Worm (Caenorhabditis elegans) whole organism, early embryonic: ENCODE data around the gene fbxl-3.

Source experiments
- B0310.2 ChIP-seq: sonication (generic microtip); optimal IDR thresholded peaks from 2 replicates; lab custom pipeline; 2016; ENCODE audit warnings: mild to moderate bottlenecking, missing genetic modification characterization, missing compliant biosample characterization
- F13C5.2 ChIP-seq: sonication (generic microtip); optimal IDR thresholded peaks from 2 replicates; lab custom pipeline; 2017; ENCODE audit warnings: mild to moderate bottlenecking, missing genetic modification characterization, inconsistent platforms, missing compliant biosample characterization
- aly-1 ChIP-seq: sonication (generic microtip); optimal IDR thresholded peaks from 2 replicates; lab custom pipeline; 2016; ENCODE audit warnings: missing genetic modification characterization, missing compliant biosample characterization
- ama-1 ChIP-seq: fragments of 150-350 bp; optimal IDR thresholded peaks from 2 replicates; lab custom pipeline; 2014
- ceh-13 ChIP-seq: fragments of 200-800 bp; sonication (Bioruptor generic); optimal IDR thresholded peaks from 2 replicates; lab custom pipeline; 2018; ENCODE audit warnings: mild to moderate bottlenecking, missing genetic modification characterization, missing compliant biosample characterization
- ceh-36 ChIP-seq: sonication (generic microtip); optimal IDR thresholded peaks from 2 replicates; lab custom pipeline; 2016; ENCODE audit warnings: missing genetic modification characterization, inconsistent platforms, missing compliant biosample characterization
- ets-7 ChIP-seq: sonication (generic microtip); optimal IDR thresholded peaks from 2 replicates; lab custom pipeline; 2016; ENCODE audit warnings: missing genotype, missing genetic modification characterization, missing compliant biosample characterization
- flt-1 ChIP-seq: fragments of 200-800 bp; sonication (Bioruptor generic); IDR thresholded peaks from 2 replicates; pipeline ENCODE4 v1.3.6; 2022; ENCODE audit warnings: missing genetic modification characterization, missing compliant biosample characterization
- hmbx-1 ChIP-seq: sonication (generic microtip); optimal IDR thresholded peaks from 2 replicates; lab custom pipeline; 2016; ENCODE audit warnings: mild to moderate bottlenecking, missing genetic modification characterization, missing compliant biosample characterization
- hmg-4 ChIP-seq: fragments of 200-800 bp; sonication (Bioruptor generic); optimal IDR thresholded peaks from 2 replicates; lab custom pipeline; 2018; ENCODE audit warnings: mild to moderate bottlenecking, missing genetic modification characterization, missing compliant biosample characterization
- hnd-1 ChIP-seq: sonication (generic microtip); optimal IDR thresholded peaks from 2 replicates; lab custom pipeline; 2016; ENCODE audit warnings: missing genetic modification characterization, missing compliant biosample characterization
- pes-1 ChIP-seq: fragments of 200-800 bp; sonication (Bioruptor generic); IDR thresholded peaks from 2 replicates; pipeline ENCODE4 v1.3.6; 2022; ENCODE audit warnings: missing genetic modification reagents, missing genetic modification characterization, missing compliant biosample characterization
- scrt-1 ChIP-seq: fragments of 200-800 bp; sonication (Bioruptor generic); IDR thresholded peaks from 2 replicates; pipeline ENCODE4 v1.3.6; 2022; ENCODE audit warnings: missing genetic modification characterization, missing compliant biosample characterization
- sea-1 ChIP-seq: fragments of 200-800 bp; sonication (Bioruptor generic); conservative IDR thresholded peaks from 2 replicates; pipeline ENCODE4 v1.3.6; 2022; ENCODE audit warnings: missing genetic modification characterization, missing compliant biosample characterization
- tbx-11 ChIP-seq: fragments of 200-800 bp; sonication (Bioruptor generic); IDR thresholded peaks from 2 replicates; pipeline ENCODE4 v1.3.6; 2022; ENCODE audit warnings: missing genetic modification characterization, missing compliant biosample characterization
- tbx-37 ChIP-seq: fragments of 200-800 bp; sonication (Bioruptor generic); conservative IDR thresholded peaks from 2 replicates; pipeline ENCODE4 v1.3.6; 2022; ENCODE audit warnings: missing genetic modification reagents, missing genetic modification characterization, missing compliant biosample characterization
- tra-4 ChIP-seq: sonication (generic microtip); optimal IDR thresholded peaks from 2 replicates; lab custom pipeline; 2017; ENCODE audit warnings: missing genetic modification characterization, missing compliant biosample characterization

Gene fbxl-3

ce11 chrII:5426470-5426869, 27.8 kb upstream of the fbxl-3 start:
- TF ChIP-seq ets-7 (tag; lab: Kevin White, UChicago), result no peak
- TF ChIP-seq pes-1 (GFP tag; lab: Robert Waterston, UW), result no peak
- no peak for TF ChIP-seq flt-1 (GFP tag; lab: Robert Waterston, UW)
- no peak for TF ChIP-seq ceh-36
- no peak for TF ChIP-seq hmg-4 (GFP tag; lab: Kevin White, UChicago)
- TF ChIP-seq hnd-1 (tag; lab: Kevin White, UChicago), result no peak
- no peak for TF ChIP-seq hmbx-1 (tag; lab: Kevin White, UChicago)
- TF ChIP-seq scrt-1 (GFP tag; lab: Robert Waterston, UW), result no peak
- TF ChIP-seq tra-4 (tag; lab: Kevin White, UChicago), result no peak
- no peak for TF ChIP-seq sea-1
- TF ChIP-seq B0310.2 (tag; lab: Kevin White, UChicago), result no peak
- no peak for TF ChIP-seq tbx-11 (GFP tag; lab: Robert Waterston, UW)
- no peak for TF ChIP-seq F13C5.2
- TF ChIP-seq ceh-13 (GFP tag; lab: Kevin White, UChicago), result no peak
- no peak for TF ChIP-seq aly-1 (tag; lab: Kevin White, UChicago)
- TF ChIP-seq tbx-37 (GFP tag; lab: Robert Waterston, UW), result no peak
- no peak for TF ChIP-seq ama-1 (lab: Kevin White, UChicago)

ce11 chrII:5426054-5426453, 27.4 kb upstream of the fbxl-3 start:
- TF ChIP-seq hmg-4 (GFP tag; lab: Kevin White, UChicago) (peak; percentile 36), tra-4 (tag; lab: Kevin White, UChicago) (no peak)

ce11 chrII:5425633-5426032, 26.9 kb upstream of the fbxl-3 start, which contains the start of gene F07F6.8:
Gene F07F6.8 (minus strand): TSS chrII:5425733.
- no peak for TF ChIP-seq tra-4 (tag; lab: Kevin White, UChicago)
- TF ChIP-seq B0310.2 (tag; lab: Kevin White, UChicago), result no peak
- TF ChIP-seq tbx-11 (GFP tag; lab: Robert Waterston, UW), result no peak
- no peak for TF ChIP-seq flt-1 (GFP tag; lab: Robert Waterston, UW)
- TF ChIP-seq ama-1 (lab: Kevin White, UChicago), result no peak

ce11 chrII:5423832-5424231, 25.1 kb upstream of the fbxl-3 start, which contains the start of gene F07F6.7:
Gene F07F6.7 (minus strand): TSS chrII:5423858.
- TF ChIP-seq pes-1 (GFP tag; lab: Robert Waterston, UW), result no peak
- TF ChIP-seq tbx-11 (GFP tag; lab: Robert Waterston, UW), result no peak
- no peak for TF ChIP-seq hnd-1 (tag; lab: Kevin White, UChicago)
- no peak for TF ChIP-seq B0310.2 (tag; lab: Kevin White, UChicago)
- TF ChIP-seq tra-4 (tag; lab: Kevin White, UChicago), result no peak
- no peak for TF ChIP-seq ets-7 (tag; lab: Kevin White, UChicago)
- TF ChIP-seq ceh-36, result no peak
- TF ChIP-seq scrt-1 (GFP tag; lab: Robert Waterston, UW), result no peak
- no peak for TF ChIP-seq hmbx-1 (tag; lab: Kevin White, UChicago)
- TF ChIP-seq tbx-37 (GFP tag; lab: Robert Waterston, UW), result no peak
- TF ChIP-seq sea-1, result no peak
- no peak for TF ChIP-seq ama-1 (lab: Kevin White, UChicago)
- TF ChIP-seq aly-1 (tag; lab: Kevin White, UChicago), result no peak

DNA sequence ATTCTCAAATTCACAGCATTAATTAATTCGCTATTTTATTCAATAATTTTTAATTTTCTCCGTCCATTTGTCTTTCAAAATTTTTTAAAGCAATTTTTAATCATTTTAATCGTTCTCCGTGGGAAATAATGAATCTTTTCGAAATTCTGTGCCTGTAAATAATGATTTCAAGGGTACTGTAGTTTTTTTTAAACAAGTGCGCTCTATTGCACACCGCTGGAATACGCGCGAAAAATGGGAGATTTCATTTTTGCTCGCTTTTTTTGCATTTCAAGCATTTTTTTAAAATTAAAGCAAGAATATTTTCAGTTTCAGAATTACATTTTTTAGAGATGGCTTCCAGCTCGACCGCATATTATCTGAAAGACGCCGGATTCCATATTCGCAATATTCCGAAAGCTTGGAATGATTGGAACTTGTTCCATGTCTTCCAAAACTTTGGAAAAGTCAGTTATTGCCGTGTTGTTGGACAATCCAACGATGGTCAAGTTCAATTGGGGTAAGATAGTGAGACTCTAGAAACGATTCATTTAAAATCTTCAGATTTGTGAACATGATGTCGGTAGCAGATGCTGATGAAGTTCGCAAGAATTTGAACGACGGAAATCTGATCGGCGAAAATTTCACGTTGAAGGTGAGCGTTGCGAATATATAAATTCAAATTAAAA, 22.4 kb upstream of the fbxl-3 start, which contains the start of gene tofu-6:
Gene tofu-6, plus strand, starts transcription at position 302 of the 668 bp plus-strand sequence.
- TF ChIP-seq hnd-1 (tag; lab: Kevin White, UChicago) (no peak), F13C5.2 (no peak), flt-1 (GFP tag; lab: Robert Waterston, UW) (no peak), ceh-36 (no peak), tbx-11 (GFP tag; lab: Robert Waterston, UW) (no peak), ama-1 (lab: Kevin White, UChicago) (peak; percentile 92), aly-1 (tag; lab: Kevin White, UChicago) (peak; percentile 19), tra-4 (tag; lab: Kevin White, UChicago) (no peak)

ce11 chrII:5418929-5419328, 20.2 kb upstream of the fbxl-3 start, which contains the start of gene EEED8.15:
Gene EEED8.15 (plus strand): TSS chrII:5419229.
- TF ChIP-seq tra-4 (tag; lab: Kevin White, UChicago) (no peak), scrt-1 (GFP tag; lab: Robert Waterston, UW) (no peak), ceh-36 (no peak), F13C5.2 (no peak), ama-1 (lab: Kevin White, UChicago) (no peak), tbx-11 (GFP tag; lab: Robert Waterston, UW) (no peak), ceh-13 (GFP tag; lab: Kevin White, UChicago) (no peak)

DNA sequence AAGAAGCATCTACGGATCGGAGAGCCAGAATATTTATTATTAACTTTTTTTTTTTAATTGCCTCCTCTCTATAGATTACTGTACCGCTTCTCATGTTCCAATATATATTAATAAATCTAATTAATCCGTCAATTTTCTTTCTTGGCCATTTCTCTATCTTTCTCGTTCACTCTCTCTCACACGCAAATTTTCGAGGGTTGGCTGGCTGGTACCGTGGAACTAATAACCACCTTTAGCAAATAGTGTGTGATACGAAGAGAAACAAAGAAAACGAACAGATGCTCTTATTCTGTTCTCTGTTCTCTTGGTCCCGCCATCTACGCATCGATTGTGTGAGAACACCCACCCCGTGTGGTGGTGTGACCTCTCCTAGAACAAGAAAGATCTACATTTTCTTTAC, 19.6 kb upstream of the fbxl-3 start:
- TF ChIP-seq hnd-1 (tag; lab: Kevin White, UChicago) (no peak), ceh-13 (GFP tag; lab: Kevin White, UChicago) (no peak), ceh-36 (no peak), ama-1 (lab: Kevin White, UChicago) (no peak), flt-1 (GFP tag; lab: Robert Waterston, UW) (peak; percentile 3; the same call in 1 of the 2 replicates), sea-1 (0 out of 2 replicates have a peak, but pooled peaks have one; percentile 10), tbx-11 (GFP tag; lab: Robert Waterston, UW) (no peak)

DNA sequence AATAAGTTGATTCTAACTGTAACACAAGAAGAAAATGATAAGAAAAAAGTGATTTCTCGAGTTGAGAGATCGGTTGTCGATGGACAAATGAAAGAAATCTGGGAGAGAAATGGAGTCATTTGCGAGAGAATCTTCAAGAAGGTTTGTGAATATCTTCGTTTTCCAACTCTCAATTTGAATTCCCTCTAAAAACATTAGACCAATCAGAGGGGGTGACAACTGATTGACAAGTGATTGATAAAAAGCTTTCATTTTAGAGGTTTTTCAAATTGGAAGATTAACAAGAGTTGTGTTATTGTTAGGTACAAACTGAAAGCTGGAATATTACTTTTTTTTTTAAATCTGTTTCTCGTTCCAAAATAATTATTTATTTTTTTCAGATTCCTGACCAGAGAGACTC, 19.2 kb upstream of the fbxl-3 start:
- TF ChIP-seq hnd-1 (tag; lab: Kevin White, UChicago) (no peak), hmg-4 (GFP tag; lab: Kevin White, UChicago) (no peak), F13C5.2 (no peak), sea-1 (no peak), aly-1 (tag; lab: Kevin White, UChicago) (no peak), pes-1 (GFP tag; lab: Robert Waterston, UW) (no peak), hmbx-1 (tag; lab: Kevin White, UChicago) (no peak), tra-4 (tag; lab: Kevin White, UChicago) (no peak), flt-1 (GFP tag; lab: Robert Waterston, UW) (no peak), tbx-37 (GFP tag; lab: Robert Waterston, UW) (no peak), B0310.2 (tag; lab: Kevin White, UChicago) (no peak), ceh-13 (GFP tag; lab: Kevin White, UChicago) (no peak), tbx-11 (GFP tag; lab: Robert Waterston, UW) (no peak), ceh-36 (no peak), ama-1 (lab: Kevin White, UChicago) (no peak), scrt-1 (GFP tag; lab: Robert Waterston, UW) (no peak), ets-7 (tag; lab: Kevin White, UChicago) (no peak)
